Fruit fly (Drosophila melanogaster): Measurements from ENCODE around the gene mrt.

The mrt gene

DNA sequence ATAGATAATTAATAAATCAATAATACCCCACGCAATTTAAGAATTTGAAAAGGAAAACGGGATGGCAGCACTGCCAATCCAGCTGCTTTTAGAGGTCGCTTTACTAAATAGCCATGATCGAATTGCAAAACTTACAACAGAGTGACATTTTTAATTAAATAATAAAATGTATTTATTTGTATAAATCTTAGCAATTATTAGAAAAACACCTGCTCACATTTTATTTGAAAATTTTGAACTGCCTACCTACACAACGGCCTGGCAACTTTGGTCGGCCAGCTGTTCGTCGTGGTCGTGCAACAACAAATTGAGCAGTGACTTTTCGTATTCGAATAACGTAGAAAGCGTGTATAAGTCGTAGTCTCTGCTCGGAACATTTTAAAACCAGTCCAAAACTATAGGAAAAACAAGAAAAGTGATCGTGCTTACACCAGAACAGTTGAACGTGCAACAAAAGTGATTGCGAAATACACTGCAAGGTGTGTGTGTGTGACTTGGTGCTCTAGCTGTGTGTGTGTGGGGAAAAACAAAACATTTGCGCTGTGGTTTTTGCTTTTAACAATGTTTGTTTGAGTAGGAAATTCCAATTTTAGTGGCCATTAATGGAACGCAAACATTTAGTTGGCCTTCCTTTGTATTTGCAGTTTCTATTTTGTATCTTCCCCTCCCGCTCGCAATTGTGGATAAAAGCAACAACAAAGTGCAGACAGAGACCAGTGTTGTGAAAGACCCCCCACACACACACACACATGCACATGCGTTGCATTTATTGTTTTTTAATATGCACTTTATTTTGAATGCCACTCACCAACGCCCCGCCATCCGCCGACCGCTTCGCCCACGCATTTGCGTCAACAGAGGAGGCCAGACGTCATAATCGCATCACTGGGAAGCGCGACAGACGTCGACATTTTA is 7.7 kb downstream of the mrt start, which contains the start of gene CG5938 (continued):
- TF ChIP-seq vri (GFP tag; optimal IDR thresholded peaks at IDR 0.05) (peak; percentile 10), CG1621 (tag; optimal IDR thresholded peaks at IDR 0.05) (peak; percentile 20), CG32006 (GFP tag; optimal IDR thresholded peaks at IDR 0.05) (peak; percentile 17), pdm3 (GFP tag; optimal IDR thresholded peaks at IDR 0.05) (no peak), CG34406 (GFP tag; optimal IDR thresholded peaks at IDR 0.05) (peak; percentile 32), CG6808 (GFP tag; optimal IDR thresholded peaks at IDR 0.05) (peak; percentile 50), Met (GFP tag; optimal IDR thresholded peaks at IDR 0.05) (peak; percentile 34), svp (GFP tag) (peak; percentile 59), Eip75B (GFP tag; optimal IDR thresholded peaks at IDR 0.05) (peak; percentile 12), CG7368 (GFP tag; optimal IDR thresholded peaks at IDR 0.05) (peak; percentile 9)

DNA sequence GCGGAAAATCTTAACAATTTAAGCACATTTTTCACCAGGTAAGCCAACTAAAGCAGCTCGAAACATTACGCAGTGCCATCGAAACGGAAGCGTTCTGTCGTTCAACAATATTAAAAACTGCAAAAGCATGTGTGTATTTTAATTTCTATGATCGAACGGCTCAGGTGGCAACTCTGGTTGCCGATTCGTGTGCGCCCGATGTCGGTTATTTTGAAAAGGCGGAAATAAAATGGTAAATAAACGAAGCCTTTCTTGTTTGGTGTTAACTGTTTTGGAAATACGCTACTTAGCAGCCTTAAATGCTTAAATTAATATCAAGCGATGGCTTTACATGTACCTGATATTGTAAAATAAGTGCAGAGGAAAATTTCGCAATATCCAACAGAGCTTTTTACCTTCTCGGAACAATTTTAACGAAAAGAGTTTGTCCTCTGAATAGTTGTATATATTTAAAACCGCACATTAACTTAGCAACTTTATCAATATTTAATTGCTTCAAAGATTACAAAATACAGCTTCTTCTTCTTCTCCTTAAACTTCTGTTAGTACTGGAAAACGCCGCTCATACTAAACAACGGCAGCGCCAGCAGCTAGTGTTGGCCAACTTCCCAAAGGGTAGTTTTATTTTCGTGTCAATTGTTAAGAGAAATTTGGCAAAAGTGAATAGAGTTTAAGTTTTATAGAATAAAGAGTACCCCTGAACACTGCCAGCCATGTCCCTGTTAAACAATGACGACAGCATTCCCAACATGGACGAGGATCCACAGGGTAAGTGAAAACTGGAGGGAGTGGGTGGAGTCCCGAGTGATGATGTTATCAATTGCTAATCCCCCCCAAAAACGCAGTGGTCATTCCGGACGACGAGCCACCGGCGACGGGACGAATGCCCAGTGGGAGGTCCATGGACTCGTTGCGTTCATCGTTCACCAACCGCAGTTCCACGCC is 9.1 kb downstream of the mrt start, which contains the start of gene CG5934:
TSS of gene CG5934 (plus strand) at position 588 of the 945 bp plus-strand sequence.
- TF ChIP-seq CG10631 (GFP tag; optimal IDR thresholded peaks at IDR 0.05) (no peak), Blimp-1 (GFP tag; optimal IDR thresholded peaks at IDR 0.05) (no peak), CG11762 (GFP tag; optimal IDR thresholded peaks at IDR 0.05; ENCODE audit: insufficient read depth) (no peak), CG11902 (GFP tag; optimal IDR thresholded peaks at IDR 0.05) (peak; percentile 10), CG1621 (tag; optimal IDR thresholded peaks at IDR 0.05) (no peak), svp (GFP tag) (peak; percentile 50), CG6276 (GFP tag; optimal IDR thresholded peaks at IDR 0.05) (peak; percentile 73), dac (GFP tag; optimal IDR thresholded peaks at IDR 0.05) (no peak), Hr4 (GFP tag; optimal IDR thresholded peaks at IDR 0.05) (no peak), OdsH (GFP tag; optimal IDR thresholded peaks at IDR 0.05) (no peak), cyc (GFP tag; optimal IDR thresholded peaks at IDR 0.05) (peak; percentile 53), acj6 (GFP tag; optimal IDR thresholded peaks at IDR 0.05) (peak; percentile 11), Sox15 (GFP tag; optimal IDR thresholded peaks at IDR 0.05) (no peak), Sox102F (GFP tag; optimal IDR thresholded peaks at IDR 0.05) (no peak), CG6792 (GFP tag; optimal IDR thresholded peaks at IDR 0.05) (peak; percentile 26), CG10669 (GFP tag; optimal IDR thresholded peaks at IDR 0.05) (peak; percentile 1), Sox14 (GFP tag; optimal IDR thresholded peaks at IDR 0.05) (peak; percentile 52), dsx (GFP tag; optimal IDR thresholded peaks at IDR 0.05; ENCODE audit: poor library complexity, severe bottlenecking) (no peak), vri (GFP tag; optimal IDR thresholded peaks at IDR 0.05) (peak; percentile 56), Hr39 (GFP tag; optimal IDR thresholded peaks at IDR 0.05) (peak; percentile 29), Eip78C (GFP tag) (peak; percentile 61), CG31627 (GFP tag; optimal IDR thresholded peaks at IDR 0.05) (peak; percentile 48), esn (GFP tag; optimal IDR thresholded peaks at IDR 0.05) (peak; percentile 52), ss (GFP tag; optimal IDR thresholded peaks at IDR 0.05) (peak in 1 of 2 experiments; percentile 44), CG32006 (GFP tag; optimal IDR thresholded peaks at IDR 0.05) (peak; percentile 3), CG6808 (GFP tag; optimal IDR thresholded peaks at IDR 0.05) (peak; percentile 6), fkh (GFP tag; optimal IDR thresholded peaks at IDR 0.05) (peak; percentile 18), CG3919 (GFP tag; optimal IDR thresholded peaks at IDR 0.05) (peak; percentile 46), lz (GFP tag; optimal IDR thresholded peaks at IDR 0.05) (peak; percentile 35), CG15336 (GFP tag; IDR thresholded peaks at IDR 0.05) (no peak), Eip93F (GFP tag; optimal IDR thresholded peaks at IDR 0.05) (no peak), achi (GFP tag; optimal IDR thresholded peaks at IDR 0.05) (peak; percentile 26), Eip75B (GFP tag; optimal IDR thresholded peaks at IDR 0.05) (peak; percentile 46), fd85E (GFP tag; optimal IDR thresholded peaks at IDR 0.05) (no peak), pdm3 (GFP tag; optimal IDR thresholded peaks at IDR 0.05) (peak; percentile 43), Gug (GFP tag; IDR thresholded peaks at IDR 0.05) (no peak), CG16779 (tag; optimal IDR thresholded peaks at IDR 0.05) (no peak), CG6163 (GFP tag; IDR thresholded peaks at IDR 0.05) (peak; percentile 47; the same call in 1 of the 3 replicates), CG34406 (GFP tag; optimal IDR thresholded peaks at IDR 0.05) (peak; percentile 15), net (GFP tag; optimal IDR thresholded peaks at IDR 0.05) (peak; percentile 19), CG3032 (tag; optimal IDR thresholded peaks at IDR 0.05) (peak; percentile 2), topi (GFP tag; optimal IDR thresholded peaks at IDR 0.05) (peak; percentile 31)
